Fruit fly (Drosophila melanogaster): ENCODE data around the gene CG43390.

Gene CG43390

DNA sequence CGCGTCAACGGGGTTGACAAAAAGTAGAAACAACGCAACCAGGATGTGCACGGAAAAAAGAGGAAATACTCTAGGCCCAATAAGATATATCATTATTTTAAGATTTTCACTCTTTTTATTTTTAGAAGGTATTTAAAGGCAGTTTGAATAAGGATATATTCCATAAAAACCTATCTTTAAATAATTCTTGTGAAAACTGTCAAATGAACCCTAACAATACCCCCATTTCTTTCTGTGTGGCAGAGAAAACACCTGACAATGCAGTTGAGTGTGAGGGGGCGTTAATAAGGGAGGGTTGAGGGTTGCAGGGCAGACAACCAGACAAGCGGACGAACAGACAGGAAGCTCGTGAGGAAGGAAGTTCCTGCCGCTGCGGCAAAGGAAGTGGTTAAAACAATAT lies 27.8 kb downstream of the CG43390 start (continued):
- TF ChIP-seq CG8944 (GFP tag; optimal IDR thresholded peaks at IDR 0.05): no peak
- TF ChIP-seq CG14667 (GFP tag; IDR thresholded peaks at IDR 0.05): no peak
- peak; percentile 14; the same call in 1 of the 2 replicates for TF ChIP-seq CG6272 (GFP tag; IDR thresholded peaks at IDR 0.05)
- no peak for TF ChIP-seq wor (GFP tag; IDR thresholded peaks at IDR 0.05)
- no peak for TF ChIP-seq Dfd (GFP tag; optimal IDR thresholded peaks at IDR 0.05)
- TF ChIP-seq CG15514 (GFP tag; optimal IDR thresholded peaks at IDR 0.05): no peak
- 0 out of 3 replicates have a peak, but pooled peaks have one; percentile 45 for TF ChIP-seq H15 (GFP tag; IDR thresholded peaks at IDR 0.05)
- TF ChIP-seq gcm (GFP tag; optimal IDR thresholded peaks at IDR 0.05): peak; percentile 45
- no peak for TF ChIP-seq CG12299 (tag; optimal IDR thresholded peaks at IDR 0.05)
- TF ChIP-seq hkb (optimal IDR thresholded peaks at IDR 0.05): no peak
- TF ChIP-seq hkb (GFP tag; IDR thresholded peaks at IDR 0.05): no peak
- TF ChIP-seq Lim3 (GFP tag; IDR thresholded peaks at IDR 0.05): no peak
- no peak for TF ChIP-seq ash1 (GFP tag; optimal IDR thresholded peaks at IDR 0.05)
- no peak for TF ChIP-seq cad (GFP tag; optimal IDR thresholded peaks at IDR 0.05)
- TF ChIP-seq CG15073 (GFP tag; optimal IDR thresholded peaks at IDR 0.05): no peak
- TF ChIP-seq NK7.1 (GFP tag; optimal IDR thresholded peaks at IDR 0.05): no peak
- no peak for TF ChIP-seq CG1832 (GFP tag; optimal IDR thresholded peaks at IDR 0.05)
- TF ChIP-seq toy (GFP tag; IDR thresholded peaks at IDR 0.05): no peak
- TF ChIP-seq Bgb (GFP tag; IDR thresholded peaks at IDR 0.05; ENCODE audit: partially characterized antibody): no peak
- no peak for TF ChIP-seq crol (GFP tag; IDR thresholded peaks at IDR 0.05)
- no peak for TF ChIP-seq CG17612 (GFP tag; IDR thresholded peaks at IDR 0.05)
- TF ChIP-seq Six4 (GFP tag; optimal IDR thresholded peaks at IDR 0.05): peak; percentile 28
- no peak for TF ChIP-seq Fer1 (GFP tag; optimal IDR thresholded peaks at IDR 0.05)
- TF ChIP-seq Gug (GFP tag; IDR thresholded peaks at IDR 0.05): 0 out of 4 replicates have a peak, but pooled peaks have one; percentile 4
- no peak for TF ChIP-seq gcm2 (GFP tag; optimal IDR thresholded peaks at IDR 0.05)
- peak; percentile 73 for TF ChIP-seq pros (GFP tag; optimal IDR thresholded peaks at IDR 0.05)
- TF ChIP-seq btn (GFP tag; optimal IDR thresholded peaks at IDR 0.05): no peak
- TF ChIP-seq CG12744 (GFP tag; optimal IDR thresholded peaks at IDR 0.05): no peak
- no peak for TF ChIP-seq CoRest (tag; optimal IDR thresholded peaks at IDR 0.05)
- TF ChIP-seq danr (GFP tag; IDR thresholded peaks at IDR 0.05): no peak
- no peak for TF ChIP-seq p53 (GFP tag; optimal IDR thresholded peaks at IDR 0.05)
- TF ChIP-seq dpn (GFP tag; optimal IDR thresholded peaks at IDR 0.05): peak; percentile 19 to 37
- no peak for TF ChIP-seq odd (GFP tag; optimal IDR thresholded peaks at IDR 0.05)
- no peak for TF ChIP-seq CG10366 (GFP tag; IDR thresholded peaks at IDR 0.05)
- TF ChIP-seq eve (GFP tag; optimal IDR thresholded peaks at IDR 0.05): peak in 1 of 2 experiments; percentile 16
- TF ChIP-seq CG9876 (GFP tag; optimal IDR thresholded peaks at IDR 0.05): no peak
- TF ChIP-seq ttk (GFP tag; IDR thresholded peaks at IDR 0.05): 0 out of 2 replicates have a peak, but pooled peaks have one; percentile 9
- TF ChIP-seq CG16813 (GFP tag; IDR thresholded peaks at IDR 0.05; ENCODE audit: partially characterized antibody): 0 out of 3 replicates have a peak, but pooled peaks have one; percentile 21
- TF ChIP-seq CG7745 (tag; optimal IDR thresholded peaks at IDR 0.05): no peak
- peak; percentile 38 for TF ChIP-seq CG30403 (GFP tag; optimal IDR thresholded peaks at IDR 0.05)
- TF ChIP-seq Hr78 (GFP tag; optimal IDR thresholded peaks at IDR 0.05): no peak
- TF ChIP-seq CG17568 (GFP tag; optimal IDR thresholded peaks at IDR 0.05): no peak
- TF ChIP-seq her (GFP tag; optimal IDR thresholded peaks at IDR 0.05): no peak
- no peak for TF ChIP-seq CG8290 (GFP tag; optimal IDR thresholded peaks at IDR 0.05)
- no peak for TF ChIP-seq CG8290 (tag; optimal IDR thresholded peaks at IDR 0.05)
- TF ChIP-seq CG14965 (GFP tag; optimal IDR thresholded peaks at IDR 0.05; ENCODE audit: borderline replicate concordance): no peak
- TF ChIP-seq Optix (GFP tag; IDR thresholded peaks at IDR 0.05): no peak
- no peak for TF ChIP-seq CG15479 (GFP tag; optimal IDR thresholded peaks at IDR 0.05)
- TF ChIP-seq tap (tag; optimal IDR thresholded peaks at IDR 0.05): peak; percentile 9
- no peak; the same call in 1 of the 2 replicates for TF ChIP-seq esg (GFP tag; conservative IDR thresholded peaks at IDR 0.05)
- TF ChIP-seq CG5953 (GFP tag; IDR thresholded peaks at IDR 0.05): no peak
- TF ChIP-seq CG8388 (GFP tag; optimal IDR thresholded peaks at IDR 0.05): peak; percentile 55
